Fruit fly (Drosophila melanogaster) whole organism, embryonic: ENCODE measurements around the gene CG9577.

ENCODE experiments used
- Aef1 ChIP-seq: fragments of 200-800 bp; sonication (Bioruptor generic); IDR thresholded peaks from 3 replicates; pipeline ENCODE4 v1.3.6; 2022; ENCODE audit warnings: missing biosample characterization, missing genetic modification characterization
- BEAF-32 ChIP-seq: fragments of 200-800 bp; sonication (Bioruptor generic); optimal IDR thresholded peaks from 3 replicates; lab custom pipeline; 2017; ENCODE audit warnings: missing biosample characterization, missing genetic modification characterization, mild to moderate bottlenecking, moderate library complexity, missing genetic modification reagents
- CG11695 ChIP-seq: fragments of 200-800 bp; sonication (Bioruptor generic); IDR thresholded peaks from 3 replicates; pipeline ENCODE4 v1.3.6; 2022; ENCODE audit warnings: missing biosample characterization, missing genetic modification characterization
- CG12391 ChIP-seq: fragments of 200-800 bp; sonication (Bioruptor generic); optimal IDR thresholded peaks from 3 replicates; lab custom pipeline; 2018; ENCODE audit warnings: missing biosample characterization, mild to moderate bottlenecking, missing genetic modification characterization, moderate library complexity
- CG13287 ChIP-seq: fragments of 200-800 bp; sonication (Bioruptor generic); IDR thresholded peaks from 2 replicates; pipeline ENCODE4 v1.3.6; 2022; ENCODE audit warnings: missing biosample characterization, missing genetic modification characterization; ENCODE audit not compliant: partially characterized antibody
- CG14710 ChIP-seq: fragments of 200-800 bp; sonication (Bioruptor generic); optimal IDR thresholded peaks from 3 replicates; lab custom pipeline; 2019; ENCODE audit warnings: missing biosample characterization, mild to moderate bottlenecking, missing genetic modification characterization, moderate library complexity
- CG17361 ChIP-seq: fragments of 200-800 bp; sonication (Bioruptor generic); IDR thresholded peaks from 3 replicates; pipeline ENCODE4 v1.3.6; 2022; ENCODE audit warnings: missing biosample characterization, missing genetic modification characterization
- CG17385 ChIP-seq: fragments of 200-800 bp; sonication (Bioruptor generic); optimal IDR thresholded peaks from 3 replicates; lab custom pipeline; 2018; ENCODE audit warnings: missing biosample characterization, mild to moderate bottlenecking, missing genetic modification characterization
- CG17829 ChIP-seq: fragments of 200-800 bp; optimal IDR thresholded peaks from 2 replicates; lab custom pipeline; 2019; ENCODE audit warnings: missing biosample characterization, mild to moderate bottlenecking, missing genetic modification characterization, moderate library complexity
- CG2129 ChIP-seq: fragments of 200-800 bp; sonication (Bioruptor generic); IDR thresholded peaks from 2 replicates; pipeline ENCODE4 v1.3.6; 2022; ENCODE audit warnings: missing biosample characterization, missing genetic modification characterization; ENCODE audit not compliant: partially characterized antibody
- CG4360 ChIP-seq: fragments of 200-800 bp; sonication (Bioruptor generic); IDR thresholded peaks from 2 replicates; pipeline ENCODE4 v1.3.6; 2022; ENCODE audit warnings: missing biosample characterization, missing genetic modification characterization
- CoRest ChIP-seq: fragments of 200-800 bp; sonication (Bioruptor generic); optimal IDR thresholded peaks from 3 replicates; lab custom pipeline; 2018; ENCODE audit warnings: missing biosample characterization, mild to moderate bottlenecking, missing genetic modification characterization, moderate library complexity
- Deaf1 ChIP-seq: fragments of 200-800 bp; optimal IDR thresholded peaks from 3 replicates; lab custom pipeline; 2019; ENCODE audit warnings: missing biosample characterization, mild to moderate bottlenecking, missing genetic modification characterization, moderate library complexity
- Dll ChIP-seq: fragments of 200-800 bp; sonication (Bioruptor generic); IDR thresholded peaks from 4 replicates; pipeline ENCODE4 v1.3.6; 2022; ENCODE audit warnings: missing biosample characterization, missing genetic modification characterization; ENCODE audit not compliant: partially characterized antibody
- Dref ChIP-seq: fragments of 200-800 bp; sonication (Bioruptor generic); IDR thresholded peaks from 2 replicates; pipeline ENCODE4 v1.3.6; 2022; ENCODE audit warnings: missing biosample characterization, missing genetic modification characterization
- Hr39 ChIP-seq: fragments of >200 bp; optimal IDR thresholded peaks from 2 replicates; lab custom pipeline; 2017
- Hr51 ChIP-seq, 2 experiments: fragments of 200-800 bp; sonication (Bioruptor generic); optimal IDR thresholded peaks; 2 replicates in 1 of 2; 3 replicates in 1 of 2; lab custom pipeline; 2016 to 2018; ENCODE audit warnings: missing biosample characterization in 2 of 2, missing genetic modification characterization in 2 of 2, mild to moderate bottlenecking in 1 of 2, moderate library complexity in 1 of 2
- MBD-R2 ChIP-seq: fragments of 200-800 bp; sonication (Bioruptor generic); IDR thresholded peaks from 2 replicates; pipeline ENCODE4 v1.3.6; 2022; ENCODE audit warnings: missing biosample characterization, missing genetic modification characterization
- Med ChIP-seq: fragments of 200-800 bp; sonication (Bioruptor generic); peaks from one replicate; lab custom pipeline; 2016; ENCODE audit warnings: missing biosample characterization, missing genetic modification characterization, mild to moderate bottlenecking, inconsistent platforms, moderate library complexity
- Mrtf ChIP-seq: fragments of 200-800 bp; sonication (Bioruptor generic); IDR thresholded peaks from 3 replicates; pipeline ENCODE4 v1.3.6; 2022; ENCODE audit warnings: missing biosample characterization, missing genetic modification characterization
- NFAT ChIP-seq: fragments of 200-800 bp; sonication (Bioruptor generic); IDR thresholded peaks from 2 replicates; pipeline ENCODE4 v1.3.6; 2022; ENCODE audit warnings: missing biosample characterization, missing genetic modification characterization
- Oaz ChIP-seq: fragments of 200-800 bp; sonication (Bioruptor generic); IDR thresholded peaks from 2 replicates; pipeline ENCODE4 v1.3.6; 2022; ENCODE audit warnings: missing biosample characterization, missing genetic modification characterization
- Pdp1 ChIP-seq, 2 experiments: fragments of 200-800 bp; sonication (Bioruptor generic); optimal IDR thresholded peaks; 3 replicates each; lab custom pipeline; 2016; ENCODE audit warnings: missing biosample characterization in 2 of 2, missing genetic modification characterization in 2 of 2, mild to moderate bottlenecking in 1 of 2, moderate library complexity in 1 of 2
- Side ChIP-seq: fragments of 200-800 bp; sonication (Bioruptor generic); optimal IDR thresholded peaks from 2 replicates; lab custom pipeline; 2016; ENCODE audit warnings: missing biosample characterization, missing genetic modification characterization
- Sox102F ChIP-seq: fragments of 200-800 bp; sonication (Bioruptor generic); optimal IDR thresholded peaks from 2 replicates; lab custom pipeline; 2018; ENCODE audit warnings: missing biosample characterization, mild to moderate bottlenecking, missing genetic modification characterization, moderate library complexity
- Sry-β ChIP-seq: fragments of 200-800 bp; sonication (Bioruptor generic); optimal IDR thresholded peaks from 2 replicates; lab custom pipeline; 2018; ENCODE audit warnings: missing biosample characterization, mild to moderate bottlenecking, missing genetic modification characterization, moderate library complexity
- Vsx1 ChIP-seq: fragments of 200-800 bp; sonication (Bioruptor generic); optimal IDR thresholded peaks from 2 replicates; lab custom pipeline; 2017; ENCODE audit warnings: missing biosample characterization, mild to moderate bottlenecking, missing genetic modification characterization, missing genetic modification reagents
- chm ChIP-seq: fragments of 200-800 bp; sonication (Bioruptor generic); IDR thresholded peaks from 2 replicates; pipeline ENCODE4 v1.3.6; 2022; ENCODE audit warnings: missing biosample characterization, missing genetic modification characterization
- crp ChIP-seq, 2 experiments: fragments of 200-800 bp; sonication (Bioruptor generic); optimal IDR thresholded peaks; 2 replicates in 1 of 2; 3 replicates in 1 of 2; lab custom pipeline; 2017; ENCODE audit warnings: missing biosample characterization in 2 of 2, missing genetic modification characterization in 2 of 2, mild to moderate bottlenecking in 1 of 2, moderate library complexity in 1 of 2
- ems ChIP-seq: fragments of 200-800 bp; sonication (Bioruptor generic); optimal IDR thresholded peaks from 3 replicates; lab custom pipeline; 2016; ENCODE audit warnings: missing biosample characterization, missing genetic modification characterization
- fru ChIP-seq: fragments of >200 bp; optimal IDR thresholded peaks from 2 replicates; lab custom pipeline; 2017
- ftz-f1 ChIP-seq: fragments of 200-800 bp; sonication (Bioruptor generic); optimal IDR thresholded peaks from 2 replicates; lab custom pipeline; 2016; ENCODE audit warnings: missing biosample characterization, missing genetic modification characterization
- fu2 ChIP-seq: fragments of 200-800 bp; sonication (Bioruptor generic); optimal IDR thresholded peaks from 2 replicates; lab custom pipeline; 2016; ENCODE audit warnings: missing biosample characterization, missing genetic modification characterization
- gsb-n ChIP-seq: fragments of 200-800 bp; sonication (Bioruptor generic); optimal IDR thresholded peaks from 3 replicates; lab custom pipeline; 2018; ENCODE audit warnings: missing biosample characterization, mild to moderate bottlenecking, missing genetic modification characterization
- hth ChIP-seq: fragments of >200 bp; optimal IDR thresholded peaks from 2 replicates; lab custom pipeline; 2017; ENCODE audit warnings: inconsistent platforms
- jigr1 ChIP-seq: fragments of 200-800 bp; sonication (Bioruptor generic); IDR thresholded peaks from 3 replicates; pipeline ENCODE4 v1.3.6; 2022; ENCODE audit warnings: missing biosample characterization, missing genetic modification characterization
- knrl ChIP-seq: fragments of 200-800 bp; sonication (Bioruptor generic); IDR thresholded peaks from 3 replicates; pipeline ENCODE4 v1.3.6; 2022; ENCODE audit warnings: missing biosample characterization, missing genetic modification characterization; ENCODE audit not compliant: partially characterized antibody
- nerfin-1 ChIP-seq: fragments of 200-800 bp; sonication (Bioruptor generic); optimal IDR thresholded peaks from 3 replicates; lab custom pipeline; 2019; ENCODE audit warnings: missing biosample characterization, mild to moderate bottlenecking, missing genetic modification characterization, moderate library complexity
- org-1 ChIP-seq: fragments of 200-800 bp; sonication (Bioruptor generic); optimal IDR thresholded peaks from 2 replicates; lab custom pipeline; 2017; ENCODE audit warnings: missing biosample characterization, missing genetic modification characterization
- peb ChIP-seq: fragments of 200-800 bp; sonication (Bioruptor generic); IDR thresholded peaks from 2 replicates; pipeline ENCODE4 v1.3.6; 2022; ENCODE audit warnings: missing biosample characterization, missing genetic modification characterization
- phol ChIP-seq: fragments of 200-800 bp; sonication (Bioruptor generic); optimal IDR thresholded peaks from 3 replicates; lab custom pipeline; 2018; ENCODE audit warnings: missing biosample characterization, mild to moderate bottlenecking, missing genetic modification characterization, moderate library complexity
- pzg ChIP-seq: fragments of 200-800 bp; sonication (Bioruptor generic); optimal IDR thresholded peaks from 3 replicates; lab custom pipeline; 2018; ENCODE audit warnings: missing biosample characterization, mild to moderate bottlenecking, missing genetic modification characterization, moderate library complexity
- ranshi ChIP-seq: fragments of 200-800 bp; sonication (Bioruptor generic); IDR thresholded peaks from 2 replicates; pipeline ENCODE4 v1.3.6; 2022; ENCODE audit warnings: missing biosample characterization, missing genetic modification characterization
- scrt ChIP-seq: fragments of 200-800 bp; sonication (Bioruptor generic); optimal IDR thresholded peaks from 2 replicates; lab custom pipeline; 2018; ENCODE audit warnings: missing biosample characterization, mild to moderate bottlenecking, missing genetic modification characterization, moderate library complexity
- sna ChIP-seq: fragments of 200-800 bp; sonication (Bioruptor generic); IDR thresholded peaks from 2 replicates; pipeline ENCODE4 v1.3.6; 2022; ENCODE audit warnings: missing biosample characterization, missing genetic modification characterization; ENCODE audit not compliant: partially characterized antibody
- sob ChIP-seq: fragments of 200-800 bp; sonication (Bioruptor generic); IDR thresholded peaks from 2 replicates; pipeline ENCODE4 v1.3.6; 2022; ENCODE audit warnings: missing biosample characterization, missing genetic modification characterization
- trem ChIP-seq: fragments of 200-800 bp; optimal IDR thresholded peaks from 3 replicates; lab custom pipeline; 2019; ENCODE audit warnings: missing biosample characterization, mild to moderate bottlenecking, missing genetic modification characterization, moderate library complexity
- twi ChIP-seq: fragments of 200-800 bp; optimal IDR thresholded peaks from 2 replicates; lab custom pipeline; 2019; ENCODE audit warnings: missing biosample characterization, mild to moderate bottlenecking, missing genetic modification characterization, moderate library complexity
- unc-4 ChIP-seq: fragments of 200-800 bp; sonication (Bioruptor generic); IDR thresholded peaks from 2 replicates; pipeline ENCODE4 v1.3.6; 2022; ENCODE audit warnings: missing biosample characterization, missing genetic modification characterization; ENCODE audit not compliant: partially characterized antibody
- zen ChIP-seq: fragments of 200-800 bp; sonication (Bioruptor generic); optimal IDR thresholded peaks from 3 replicates; lab custom pipeline; 2018; ENCODE audit warnings: missing biosample characterization, mild to moderate bottlenecking, missing genetic modification characterization, moderate library complexity
- zfh2 ChIP-seq: fragments of 200-800 bp; sonication (Bioruptor generic); optimal IDR thresholded peaks from 2 replicates; lab custom pipeline; 2016; ENCODE audit warnings: missing biosample characterization, missing genetic modification characterization

CG9577 gene

DNA sequence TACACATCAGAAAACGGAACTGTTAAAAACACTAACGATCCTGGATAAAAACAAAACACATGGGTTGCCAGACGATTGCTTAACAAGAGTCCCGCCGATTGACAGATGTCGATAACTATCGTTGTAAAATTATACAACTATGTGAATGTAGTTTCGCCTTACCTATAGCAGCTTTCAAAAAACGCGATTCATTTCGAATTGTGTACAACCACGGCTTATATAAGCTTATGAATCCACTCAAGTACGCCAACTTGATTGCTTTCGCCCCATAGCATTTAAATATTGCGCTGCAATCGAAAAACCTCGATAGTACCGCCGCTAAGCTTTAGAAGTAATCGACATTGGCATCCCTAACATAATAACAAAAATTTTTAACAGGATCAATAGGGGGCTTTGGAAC, 3.4 kb downstream of the CG9577 start, which contains the start of the genes CG9581 and CG9578 (continued):
- no peak for TF ChIP-seq ems
- no peak for TF ChIP-seq Sox102F
- 0 out of 3 replicates have a peak, but pooled peaks have one; percentile 9 for TF ChIP-seq CG17361 (GFP tag; lab: Robert Waterston, UW)
- no peak for TF ChIP-seq Hr51 (GFP tag; optimal IDR thresholded peaks at IDR 0.05; lab: Kevin White, UChicago)
- TF ChIP-seq phol: peak; percentile 26
- no peak for TF ChIP-seq Vsx1
- TF ChIP-seq CG11695 (GFP tag; lab: Robert Waterston, UW): no peak
- no peak for TF ChIP-seq scrt (GFP tag; lab: Kevin White, UChicago)
- TF ChIP-seq hth: no peak
- TF ChIP-seq pzg (GFP tag; lab: Kevin White, UChicago): peak; percentile 51
- no peak for TF ChIP-seq CG17385 (GFP tag; lab: Kevin White, UChicago)
- no peak for TF ChIP-seq zen
- TF ChIP-seq crp (GFP tag; optimal IDR thresholded peaks at IDR 0.05; lab: Kevin White, UChicago): no peak
- no peak for TF ChIP-seq org-1 (GFP tag; lab: Kevin White, UChicago)
- TF ChIP-seq Aef1 (GFP tag; lab: Robert Waterston, UW): no peak
- peak; percentile 2 for TF ChIP-seq nerfin-1 (tag; lab: Kevin White, UChicago)
- TF ChIP-seq trem (tag; lab: Kevin White, UChicago): peak; percentile 52
- TF ChIP-seq sob (GFP tag; lab: Robert Waterston, UW): no peak
- peak; percentile 75; the same call in 2 of the 3 replicates for TF ChIP-seq knrl (GFP tag; lab: Robert Waterston, UW)
- peak; percentile 83 for TF ChIP-seq CG13287 (GFP tag; lab: Robert Waterston, UW)
- TF ChIP-seq fru: no peak
- TF ChIP-seq Sry-β (GFP tag; lab: Kevin White, UChicago): no peak
- TF ChIP-seq Med (GFP tag; lab: Kevin White, UChicago): peak; percentile 37
- TF ChIP-seq peb (GFP tag; lab: Robert Waterston, UW): no peak
- TF ChIP-seq jigr1: no peak
- no peak for TF ChIP-seq NFAT (GFP tag; lab: Robert Waterston, UW)
- TF ChIP-seq ranshi: no peak
- no peak for TF ChIP-seq Oaz (GFP tag; lab: Robert Waterston, UW)
- TF ChIP-seq Side (GFP tag; lab: Kevin White, UChicago): no peak
- TF ChIP-seq gsb-n (tag; lab: Kevin White, UChicago): no peak
- TF ChIP-seq Pdp1 (GFP tag; optimal IDR thresholded peaks at IDR 0.05; lab: Kevin White, UChicago): peak in 1 of 2 experiments; percentile 95
- no peak for TF ChIP-seq CG17829
- TF ChIP-seq MBD-R2: peak; percentile 60
- TF ChIP-seq Deaf1 (tag; lab: Kevin White, UChicago): no peak
- no peak for TF ChIP-seq twi
- peak; percentile 75 for TF ChIP-seq CG2129 (GFP tag; lab: Robert Waterston, UW)
- peak; percentile 87 for TF ChIP-seq sna (GFP tag; lab: Robert Waterston, UW)
- TF ChIP-seq chm: no peak
- TF ChIP-seq Dref (GFP tag; lab: Robert Waterston, UW): peak; percentile 62
- no peak for TF ChIP-seq CG4360 (GFP tag; lab: Robert Waterston, UW)
- no peak for TF ChIP-seq fu2
- no peak for TF ChIP-seq Mrtf
- no peak for TF ChIP-seq CG12391
- TF ChIP-seq zfh2 (GFP tag; lab: Kevin White, UChicago): no peak
- TF ChIP-seq BEAF-32 (GFP tag; lab: Kevin White, UChicago): peak; percentile 79
- TF ChIP-seq CG14710: peak; percentile 27
- TF ChIP-seq unc-4 (GFP tag; lab: Robert Waterston, UW): peak; percentile 85
- no peak for TF ChIP-seq Hr39 (lab: Kevin White, UChicago)
- TF ChIP-seq ftz-f1 (GFP tag; lab: Kevin White, UChicago): no peak
- peak; percentile 40 for TF ChIP-seq CoRest
- peak; percentile 89 for TF ChIP-seq Dll (GFP tag; lab: Robert Waterston, UW)
